Fruit fly (Drosophila melanogaster) whole organism, embryonic: ENCODE measurements around the gene CG42578.
A peak's percentile ranks its signal among the peaks of the same experiment; 100 is the strongest.

Source experiments
- BEAF-32 ChIP-seq: fragments of 200-800 bp; sonication (Bioruptor generic); optimal IDR thresholded peaks from 3 replicates; lab custom pipeline; 2017; ENCODE audit warnings: missing biosample characterization, missing genetic modification characterization, mild to moderate bottlenecking, moderate library complexity, missing genetic modification reagents
- CG11696 ChIP-seq: fragments of 200-800 bp; sonication (Bioruptor generic); IDR thresholded peaks from 2 replicates; pipeline ENCODE4 v1.3.6; 2022; ENCODE audit warnings: missing biosample characterization, missing genetic modification characterization
- CG11723 ChIP-seq: fragments of 200-800 bp; sonication (Bioruptor generic); optimal IDR thresholded peaks from 2 replicates; lab custom pipeline; 2017; ENCODE audit warnings: missing biosample characterization, mild to moderate bottlenecking, missing genetic modification characterization
- CG12155 ChIP-seq: fragments of 200-800 bp; sonication (Bioruptor generic); optimal IDR thresholded peaks from 3 replicates; lab custom pipeline; 2016; ENCODE audit warnings: missing biosample characterization, missing genetic modification characterization
- CG12391 ChIP-seq: fragments of 200-800 bp; sonication (Bioruptor generic); optimal IDR thresholded peaks from 3 replicates; lab custom pipeline; 2018; ENCODE audit warnings: missing biosample characterization, mild to moderate bottlenecking, missing genetic modification characterization, moderate library complexity
- CG14965 ChIP-seq: fragments of 200-800 bp; sonication (Bioruptor generic); optimal IDR thresholded peaks from 2 replicates; lab custom pipeline; 2016; ENCODE audit warnings: missing biosample characterization, missing genetic modification characterization, borderline replicate concordance
- CG15514 ChIP-seq: fragments of 200-800 bp; sonication (Bioruptor generic); optimal IDR thresholded peaks from 3 replicates; lab custom pipeline; 2017; ENCODE audit warnings: missing biosample characterization, missing genetic modification characterization, mild to moderate bottlenecking, moderate library complexity, missing genetic modification reagents
- CG17385 ChIP-seq: fragments of 200-800 bp; sonication (Bioruptor generic); optimal IDR thresholded peaks from 3 replicates; lab custom pipeline; 2018; ENCODE audit warnings: missing biosample characterization, mild to moderate bottlenecking, missing genetic modification characterization
- CG17912 ChIP-seq: fragments of 200-800 bp; sonication (Bioruptor generic); optimal IDR thresholded peaks from 2 replicates; lab custom pipeline; 2018; ENCODE audit warnings: missing biosample characterization, mild to moderate bottlenecking, missing genetic modification characterization
- CG18011 ChIP-seq: fragments of 200-800 bp; sonication (Bioruptor generic); optimal IDR thresholded peaks from 2 replicates; lab custom pipeline; 2017; ENCODE audit warnings: missing biosample characterization, missing genetic modification characterization, mild to moderate bottlenecking, moderate library complexity, missing genotype
- CG18619 ChIP-seq: fragments of 200-800 bp; sonication (Bioruptor generic); optimal IDR thresholded peaks from 3 replicates; lab custom pipeline; 2017; ENCODE audit warnings: missing biosample characterization, mild to moderate bottlenecking, missing genetic modification characterization
- CG30020 ChIP-seq: fragments of 200-800 bp; optimal IDR thresholded peaks from 2 replicates; lab custom pipeline; 2019; ENCODE audit warnings: missing biosample characterization, mild to moderate bottlenecking, missing genetic modification characterization, moderate library complexity
- CG31224 ChIP-seq: fragments of 200-800 bp; sonication (Bioruptor generic); IDR thresholded peaks from 2 replicates; pipeline ENCODE4 v1.3.6; 2022; ENCODE audit warnings: missing biosample characterization, missing genetic modification characterization
- CG3726 ChIP-seq: fragments of 200-800 bp; sonication (Bioruptor generic); IDR thresholded peaks from 3 replicates; pipeline ENCODE4, ENCODE4 v1.3.6; 2022; ENCODE audit warnings: missing biosample characterization, missing genetic modification characterization
- CG42726 ChIP-seq: fragments of 200-800 bp; sonication (Bioruptor generic); IDR thresholded peaks from 2 replicates; pipeline ENCODE4 v1.3.6; 2022; ENCODE audit warnings: missing biosample characterization, missing genetic modification characterization; ENCODE audit not compliant: partially characterized antibody
- CG4730 ChIP-seq: fragments of 200-800 bp; sonication (Bioruptor generic); IDR thresholded peaks from 2 replicates; pipeline ENCODE4 v1.3.6; 2022; ENCODE audit warnings: missing biosample characterization, missing genetic modification characterization
- CG7357 ChIP-seq: fragments of 200-800 bp; sonication (Bioruptor generic); IDR thresholded peaks from 3 replicates; pipeline ENCODE4 v1.3.6; 2022; ENCODE audit warnings: missing biosample characterization, missing genetic modification characterization
- CG8765 ChIP-seq: fragments of 200-800 bp; sonication (Bioruptor generic); IDR thresholded peaks from 2 replicates; pipeline ENCODE4 v1.3.6; 2022; ENCODE audit warnings: missing biosample characterization, missing genetic modification characterization
- CG9727 ChIP-seq: fragments of 200-800 bp; sonication (Bioruptor generic); optimal IDR thresholded peaks from 3 replicates; lab custom pipeline; 2017; ENCODE audit warnings: missing biosample characterization, mild to moderate bottlenecking, missing genetic modification characterization
- CTCF ChIP-seq: fragments of 200-800 bp; sonication (Bioruptor generic); optimal IDR thresholded peaks from 2 replicates; lab custom pipeline; 2017; ENCODE audit warnings: missing biosample characterization, mild to moderate bottlenecking, missing genetic modification characterization, moderate library complexity
- CkIIα-i1 ChIP-seq: fragments of 200-800 bp; sonication (Bioruptor generic); IDR thresholded peaks from 2 replicates; pipeline ENCODE4 v1.3.6; 2022; ENCODE audit warnings: missing biosample characterization, missing genetic modification characterization
- D19A ChIP-seq: fragments of 200-800 bp; optimal IDR thresholded peaks from 3 replicates; lab custom pipeline; 2019; ENCODE audit warnings: missing biosample characterization, mild to moderate bottlenecking, missing genetic modification characterization, moderate library complexity
- Dp ChIP-seq: fragments of 200-800 bp; sonication (Bioruptor generic); optimal IDR thresholded peaks from 2 replicates; lab custom pipeline; 2018; ENCODE audit warnings: missing biosample characterization, mild to moderate bottlenecking, missing genetic modification characterization, moderate library complexity
- Elba2 ChIP-seq: fragments of 200-800 bp; sonication (Bioruptor generic); optimal IDR thresholded peaks from 3 replicates; lab custom pipeline; 2016; ENCODE audit warnings: missing biosample characterization, missing genetic modification characterization
- Fer3 ChIP-seq: fragments of 200-800 bp; sonication (Bioruptor generic); optimal IDR thresholded peaks from 2 replicates; lab custom pipeline; 2018; ENCODE audit warnings: missing biosample characterization, mild to moderate bottlenecking, missing genetic modification characterization, moderate library complexity
- Hmx ChIP-seq: fragments of 200-800 bp; sonication (Bioruptor generic); optimal IDR thresholded peaks from 2 replicates; lab custom pipeline; 2016; ENCODE audit warnings: missing biosample characterization, missing genetic modification characterization
- MTF-1 ChIP-seq: fragments of 200-800 bp; sonication (Bioruptor generic); optimal IDR thresholded peaks from 2 replicates; lab custom pipeline; 2018; ENCODE audit warnings: missing biosample characterization, mild to moderate bottlenecking, missing genetic modification characterization, borderline replicate concordance
- Nf-YC ChIP-seq: fragments of 200-800 bp; optimal IDR thresholded peaks from 3 replicates; lab custom pipeline; 2019; ENCODE audit warnings: missing biosample characterization, mild to moderate bottlenecking, missing genetic modification characterization, moderate library complexity
- Sox102F ChIP-seq: fragments of 200-800 bp; sonication (Bioruptor generic); optimal IDR thresholded peaks from 2 replicates; lab custom pipeline; 2018; ENCODE audit warnings: missing biosample characterization, mild to moderate bottlenecking, missing genetic modification characterization, moderate library complexity
- TFAM ChIP-seq: fragments of 200-800 bp; sonication (Bioruptor generic); optimal IDR thresholded peaks from 2 replicates; lab custom pipeline; 2017; ENCODE audit warnings: missing biosample characterization, missing genetic modification characterization, inconsistent platforms
- YL-1 ChIP-seq: fragments of 200-800 bp; sonication (Bioruptor generic); optimal IDR thresholded peaks from 3 replicates; lab custom pipeline; 2017; ENCODE audit warnings: missing biosample characterization, mild to moderate bottlenecking, missing genetic modification characterization
- abd-A ChIP-seq: fragments of 200-800 bp; sonication (Bioruptor generic); optimal IDR thresholded peaks from 3 replicates; lab custom pipeline; 2019; ENCODE audit warnings: missing biosample characterization, mild to moderate bottlenecking, missing genetic modification characterization, moderate library complexity
- chif ChIP-seq, 2 experiments: fragments of 200-800 bp; sonication (Bioruptor generic); optimal IDR thresholded peaks; 3 replicates each; lab custom pipeline; 2016; ENCODE audit warnings: missing biosample characterization in 2 of 2, missing genetic modification characterization in 2 of 2
- crp ChIP-seq, 2 experiments: fragments of 200-800 bp; sonication (Bioruptor generic); optimal IDR thresholded peaks; 2 replicates in 1 of 2; 3 replicates in 1 of 2; lab custom pipeline; 2017; ENCODE audit warnings: missing biosample characterization in 2 of 2, missing genetic modification characterization in 2 of 2, mild to moderate bottlenecking in 1 of 2, moderate library complexity in 1 of 2
- danr ChIP-seq: fragments of 200-800 bp; sonication (Bioruptor generic); IDR thresholded peaks from 2 replicates; pipeline ENCODE4 v1.3.6; 2022; ENCODE audit warnings: missing biosample characterization, missing genetic modification characterization
- dysf ChIP-seq: fragments of 200-800 bp; sonication (Bioruptor generic); IDR thresholded peaks from 3 replicates; pipeline ENCODE4 v1.3.6; 2022; ENCODE audit warnings: missing biosample characterization, missing genetic modification characterization
- hb ChIP-seq: fragments of 200-800 bp; sonication (Bioruptor generic); IDR thresholded peaks from 3 replicates; pipeline ENCODE4 v1.3.6; 2022; ENCODE audit warnings: missing biosample characterization, missing genetic modification characterization; ENCODE audit not compliant: partially characterized antibody
- insv ChIP-seq, 2 experiments: fragments of 200-800 bp; sonication (Bioruptor generic); optimal IDR thresholded peaks; 3 replicates each; lab custom pipeline; 2016 to 2018; ENCODE audit warnings: missing biosample characterization in 2 of 2, missing genetic modification characterization in 2 of 2
- klu ChIP-seq: fragments of 200-800 bp; sonication (Bioruptor generic); IDR thresholded peaks from 2 replicates; pipeline ENCODE4 v1.3.6; 2022; ENCODE audit warnings: missing biosample characterization, missing genetic modification characterization
- lmd ChIP-seq: fragments of 200-800 bp; sonication (Bioruptor generic); IDR thresholded peaks from 2 replicates; pipeline ENCODE4 v1.3.6; 2022; ENCODE audit warnings: missing biosample characterization, missing genetic modification characterization
- nerfin-1 ChIP-seq: fragments of 200-800 bp; sonication (Bioruptor generic); optimal IDR thresholded peaks from 3 replicates; lab custom pipeline; 2019; ENCODE audit warnings: missing biosample characterization, mild to moderate bottlenecking, missing genetic modification characterization, moderate library complexity
- nom ChIP-seq: fragments of 200-800 bp; sonication (Bioruptor generic); optimal IDR thresholded peaks from 2 replicates; lab custom pipeline; 2017; ENCODE audit warnings: missing biosample characterization, missing genetic modification characterization, mild to moderate bottlenecking, moderate library complexity, missing genetic modification reagents
- pfk ChIP-seq: fragments of 200-800 bp; sonication (Bioruptor generic); optimal IDR thresholded peaks from 2 replicates; lab custom pipeline; 2018; ENCODE audit warnings: missing biosample characterization, mild to moderate bottlenecking, missing genetic modification characterization, moderate library complexity
- repo ChIP-seq: fragments of 200-800 bp; sonication (Bioruptor generic); optimal IDR thresholded peaks from 2 replicates; lab custom pipeline; 2016; ENCODE audit warnings: missing biosample characterization, missing genetic modification characterization
- rib ChIP-seq: fragments of 200-800 bp; sonication (Bioruptor generic); IDR thresholded peaks from 2 replicates; pipeline ENCODE4 v1.3.6; 2022; ENCODE audit warnings: missing biosample characterization, missing genetic modification characterization
- slou ChIP-seq: fragments of 200-800 bp; sonication (Bioruptor generic); optimal IDR thresholded peaks from 3 replicates; lab custom pipeline; 2016; ENCODE audit warnings: missing biosample characterization, missing genetic modification characterization
- slp2 ChIP-seq: fragments of 200-800 bp; sonication (Bioruptor generic); optimal IDR thresholded peaks from 2 replicates; lab custom pipeline; 2016; ENCODE audit warnings: missing biosample characterization, missing genetic modification characterization
- tll ChIP-seq, 2 experiments: fragments of 200-800 bp in 1 of 2; fragments of >200 bp in 1 of 2; sonication (Bioruptor generic) in 1 of 2; optimal IDR thresholded peaks; 2 replicates each; lab custom pipeline; 2017 to 2019; ENCODE audit warnings: missing biosample characterization in 2 of 2, missing genetic modification characterization in 2 of 2, mild to moderate bottlenecking in 1 of 2, moderate library complexity in 1 of 2

Gene CG42578

dm6 chrX:20495767-20496656 lies 49.8 kb downstream of the CG42578 start (continued):
- TF ChIP-seq Sox102F (GFP tag; lab: Kevin White, UChicago) (peak; percentile 77), nom (GFP tag; lab: Kevin White, UChicago) (no peak), lmd (GFP tag; lab: Robert Waterston, UW) (peak; percentile 62), Hmx (GFP tag; lab: Kevin White, UChicago) (no peak), CG12391 (tag; lab: Kevin White, UChicago) (peak; percentile 59), CG7357 (GFP tag; lab: Robert Waterston, UW) (0 out of 3 replicates have a peak, but pooled peaks have one; percentile 11), CG11696 (GFP tag; lab: Robert Waterston, UW) (no peak), danr (GFP tag; lab: Robert Waterston, UW) (0 out of 2 replicates have a peak, but pooled peaks have one; percentile 19), MTF-1 (GFP tag; lab: Kevin White, UChicago) (no peak), CG12155 (peak; percentile 48), Dp (GFP tag; lab: Kevin White, UChicago) (no peak), klu (GFP tag; lab: Robert Waterston, UW) (no peak), CG42726 (GFP tag; lab: Robert Waterston, UW) (no peak), dysf (GFP tag; lab: Robert Waterston, UW) (peak; percentile 63; the same call in 2 of the 3 replicates), CG17385 (GFP tag; lab: Kevin White, UChicago) (peak; percentile 30), abd-A (tag; lab: Kevin White, UChicago) (peak; percentile 69), slp2 (GFP tag; lab: Kevin White, UChicago) (peak; percentile 18), YL-1 (GFP tag; lab: Kevin White, UChicago) (no peak), crp (GFP tag; optimal IDR thresholded peaks at IDR 0.05; lab: Kevin White, UChicago) (no peak), CTCF (no peak), Elba2 (GFP tag; lab: Kevin White, UChicago) (no peak), Nf-YC (tag; lab: Kevin White, UChicago) (no peak), BEAF-32 (GFP tag; lab: Kevin White, UChicago) (no peak), insv (GFP tag; optimal IDR thresholded peaks at IDR 0.05; lab: Kevin White, UChicago) (no peak), CG30020 (tag; lab: Kevin White, UChicago) (no peak), Fer3 (tag; lab: Kevin White, UChicago) (peak; percentile 47), CkIIα-i1 (no peak), TFAM (GFP tag; lab: Kevin White, UChicago) (no peak), D19A (tag; lab: Kevin White, UChicago) (peak; percentile 36), tll (GFP tag; optimal IDR thresholded peaks at IDR 0.05; lab: Kevin White, UChicago) (no peak), nerfin-1 (tag; lab: Kevin White, UChicago) (peak; percentile 42), CG3726 (GFP tag; lab: Robert Waterston, UW) (peak; percentile 56; the same call in 1 of the 3 replicates), CG15514 (GFP tag; lab: Kevin White, UChicago) (peak; percentile 21), CG4730 (GFP tag; lab: Robert Waterston, UW) (no peak), CG31224 (no peak), pfk (GFP tag; lab: Kevin White, UChicago) (no peak), CG18011 (GFP tag; lab: Kevin White, UChicago) (no peak), CG14965 (GFP tag; lab: Kevin White, UChicago) (no peak), rib (GFP tag; lab: Robert Waterston, UW) (no peak), CG17912 (GFP tag; lab: Kevin White, UChicago) (no peak), hb (GFP tag; lab: Robert Waterston, UW) (no peak), CG18619 (GFP tag; lab: Kevin White, UChicago) (peak; percentile 36), slou (GFP tag; lab: Kevin White, UChicago) (peak; percentile 21), CG11723 (GFP tag; lab: Kevin White, UChicago) (no peak), repo (peak; percentile 4), CG8765 (GFP tag; lab: Robert Waterston, UW) (no peak), chif (GFP tag; optimal IDR thresholded peaks at IDR 0.05; lab: Kevin White, UChicago) (peak; percentile 30 to 71), CG9727 (GFP tag; lab: Kevin White, UChicago) (peak; percentile 71)
